Worm (Caenorhabditis elegans) whole organism, early embryonic: Measurements from ENCODE around the gene Y60A3A.21.

Experiments used
- B0310.2 ChIP-seq: sonication (generic microtip); optimal IDR thresholded peaks from 2 replicates; lab custom pipeline; 2016; ENCODE audit warnings: mild to moderate bottlenecking, missing genetic modification characterization, missing compliant biosample characterization
- F13C5.2 ChIP-seq: sonication (generic microtip); optimal IDR thresholded peaks from 2 replicates; lab custom pipeline; 2017; ENCODE audit warnings: mild to moderate bottlenecking, missing genetic modification characterization, inconsistent platforms, missing compliant biosample characterization
- aly-1 ChIP-seq: sonication (generic microtip); optimal IDR thresholded peaks from 2 replicates; lab custom pipeline; 2016; ENCODE audit warnings: missing genetic modification characterization, missing compliant biosample characterization
- ama-1 ChIP-seq: fragments of 150-350 bp; optimal IDR thresholded peaks from 2 replicates; lab custom pipeline; 2014
- ceh-13 ChIP-seq: fragments of 200-800 bp; sonication (Bioruptor generic); optimal IDR thresholded peaks from 2 replicates; lab custom pipeline; 2018; ENCODE audit warnings: mild to moderate bottlenecking, missing genetic modification characterization, missing compliant biosample characterization
- ceh-36 ChIP-seq: sonication (generic microtip); optimal IDR thresholded peaks from 2 replicates; lab custom pipeline; 2016; ENCODE audit warnings: missing genetic modification characterization, inconsistent platforms, missing compliant biosample characterization
- ets-7 ChIP-seq: sonication (generic microtip); optimal IDR thresholded peaks from 2 replicates; lab custom pipeline; 2016; ENCODE audit warnings: missing genotype, missing genetic modification characterization, missing compliant biosample characterization
- flt-1 ChIP-seq: fragments of 200-800 bp; sonication (Bioruptor generic); IDR thresholded peaks from 2 replicates; pipeline ENCODE4 v1.3.6; 2022; ENCODE audit warnings: missing genetic modification characterization, missing compliant biosample characterization
- hmbx-1 ChIP-seq: sonication (generic microtip); optimal IDR thresholded peaks from 2 replicates; lab custom pipeline; 2016; ENCODE audit warnings: mild to moderate bottlenecking, missing genetic modification characterization, missing compliant biosample characterization
- hmg-4 ChIP-seq: fragments of 200-800 bp; sonication (Bioruptor generic); optimal IDR thresholded peaks from 2 replicates; lab custom pipeline; 2018; ENCODE audit warnings: mild to moderate bottlenecking, missing genetic modification characterization, missing compliant biosample characterization
- hnd-1 ChIP-seq: sonication (generic microtip); optimal IDR thresholded peaks from 2 replicates; lab custom pipeline; 2016; ENCODE audit warnings: missing genetic modification characterization, missing compliant biosample characterization
- pes-1 ChIP-seq: fragments of 200-800 bp; sonication (Bioruptor generic); IDR thresholded peaks from 2 replicates; pipeline ENCODE4 v1.3.6; 2022; ENCODE audit warnings: missing genetic modification reagents, missing genetic modification characterization, missing compliant biosample characterization
- scrt-1 ChIP-seq: fragments of 200-800 bp; sonication (Bioruptor generic); IDR thresholded peaks from 2 replicates; pipeline ENCODE4 v1.3.6; 2022; ENCODE audit warnings: missing genetic modification characterization, missing compliant biosample characterization
- sea-1 ChIP-seq: fragments of 200-800 bp; sonication (Bioruptor generic); conservative IDR thresholded peaks from 2 replicates; pipeline ENCODE4 v1.3.6; 2022; ENCODE audit warnings: missing genetic modification characterization, missing compliant biosample characterization
- tbx-11 ChIP-seq: fragments of 200-800 bp; sonication (Bioruptor generic); IDR thresholded peaks from 2 replicates; pipeline ENCODE4 v1.3.6; 2022; ENCODE audit warnings: missing genetic modification characterization, missing compliant biosample characterization
- tbx-37 ChIP-seq: fragments of 200-800 bp; sonication (Bioruptor generic); conservative IDR thresholded peaks from 2 replicates; pipeline ENCODE4 v1.3.6; 2022; ENCODE audit warnings: missing genetic modification reagents, missing genetic modification characterization, missing compliant biosample characterization
- tra-4 ChIP-seq: sonication (generic microtip); optimal IDR thresholded peaks from 2 replicates; lab custom pipeline; 2017; ENCODE audit warnings: missing genetic modification characterization, missing compliant biosample characterization

Y60A3A.21 gene

ce11 chrV:19986788-19987187 is 25.0 kb upstream of the Y60A3A.21 start:
- TF ChIP-seq F13C5.2 (tag; lab: Kevin White, UChicago) (no peak), tbx-11 (GFP tag; lab: Robert Waterston, UW) (no peak), hnd-1 (tag; lab: Kevin White, UChicago) (no peak), pes-1 (GFP tag; lab: Robert Waterston, UW) (no peak), B0310.2 (tag; lab: Kevin White, UChicago) (no peak), ceh-36 (tag; lab: Kevin White, UChicago) (no peak), scrt-1 (GFP tag; lab: Robert Waterston, UW) (no peak), ceh-13 (GFP tag; lab: Kevin White, UChicago) (no peak), ets-7 (tag; lab: Kevin White, UChicago) (no peak), flt-1 (no peak), ama-1 (lab: Kevin White, UChicago) (no peak), hmbx-1 (tag; lab: Kevin White, UChicago) (no peak), tra-4 (tag; lab: Kevin White, UChicago) (no peak), tbx-37 (GFP tag; lab: Robert Waterston, UW) (no peak)

DNA sequence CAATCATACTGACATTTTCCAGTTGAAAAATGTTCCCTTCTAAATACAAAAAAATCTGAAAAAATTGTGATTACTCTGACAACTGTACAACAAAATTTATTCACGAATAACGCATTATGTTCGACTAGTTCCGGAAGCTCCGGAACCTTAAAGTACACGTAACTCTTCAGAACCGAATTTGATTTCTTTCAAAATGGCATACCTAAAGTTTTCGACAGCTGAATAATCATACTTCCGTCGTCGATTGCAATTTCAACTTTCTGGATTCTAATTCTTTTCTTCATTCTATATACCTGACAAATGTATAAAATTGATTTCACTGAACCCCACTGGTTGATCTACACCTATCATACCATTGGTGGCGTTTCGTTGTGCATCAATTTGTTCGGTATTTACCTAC is 24.1 kb upstream of the Y60A3A.21 start, which contains the start of gene sri-67:
Gene sri-67 (plus strand): TSS at position 301 of the 400 bp plus-strand sequence.
- no peak for TF ChIP-seq flt-1
- no peak for TF ChIP-seq ets-7 (tag; lab: Kevin White, UChicago)
- TF ChIP-seq B0310.2 (tag; lab: Kevin White, UChicago) = no peak
- TF ChIP-seq tra-4 (tag; lab: Kevin White, UChicago) = no peak
- TF ChIP-seq tbx-11 (GFP tag; lab: Robert Waterston, UW) = no peak
- no peak for TF ChIP-seq ceh-13 (GFP tag; lab: Kevin White, UChicago)
- TF ChIP-seq aly-1 (tag; lab: Kevin White, UChicago) = no peak
- no peak for TF ChIP-seq ama-1 (lab: Kevin White, UChicago)
- no peak for TF ChIP-seq hmbx-1 (tag; lab: Kevin White, UChicago)
- no peak for TF ChIP-seq scrt-1 (GFP tag; lab: Robert Waterston, UW)
- no peak for TF ChIP-seq hnd-1 (tag; lab: Kevin White, UChicago)
- no peak for TF ChIP-seq ceh-36 (tag; lab: Kevin White, UChicago)
- TF ChIP-seq F13C5.2 (tag; lab: Kevin White, UChicago) = no peak
- no peak for TF ChIP-seq sea-1 (GFP tag; lab: Robert Waterston, UW)
- no peak for TF ChIP-seq hmg-4
- no peak for TF ChIP-seq pes-1 (GFP tag; lab: Robert Waterston, UW)
- TF ChIP-seq tbx-37 (GFP tag; lab: Robert Waterston, UW) = no peak

DNA sequence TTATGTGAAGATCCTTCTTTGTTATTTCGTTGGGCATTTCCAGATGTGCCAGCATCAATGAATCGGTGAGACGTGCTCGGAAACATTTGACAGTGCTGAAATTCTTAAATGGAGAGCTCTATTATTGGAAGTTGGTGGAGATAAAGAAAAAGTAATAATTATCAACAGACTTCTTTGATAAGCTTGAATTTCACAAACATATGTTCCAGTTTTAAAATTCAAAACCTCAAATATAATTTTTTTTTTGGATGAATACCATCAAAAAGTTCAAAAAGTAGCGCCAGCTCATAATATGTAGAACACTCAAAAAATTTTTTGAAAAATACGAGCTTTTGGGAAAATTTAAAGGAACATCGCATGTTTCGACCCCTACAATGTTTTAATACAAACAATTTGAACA is 17.7 kb upstream of the Y60A3A.21 start, which contains the start of gene Y60A3A.25:
Gene Y60A3A.25 (minus strand): TSS at position 101 of the 400 bp plus-strand sequence.
- TF ChIP-seq pes-1 (GFP tag; lab: Robert Waterston, UW) (no peak), F13C5.2 (tag; lab: Kevin White, UChicago) (no peak), flt-1 (no peak), ama-1 (lab: Kevin White, UChicago) (no peak), aly-1 (tag; lab: Kevin White, UChicago) (no peak), ceh-36 (tag; lab: Kevin White, UChicago) (no peak), scrt-1 (GFP tag; lab: Robert Waterston, UW) (no peak), tbx-37 (GFP tag; lab: Robert Waterston, UW) (no peak), ets-7 (tag; lab: Kevin White, UChicago) (no peak), hmbx-1 (tag; lab: Kevin White, UChicago) (no peak), ceh-13 (GFP tag; lab: Kevin White, UChicago) (no peak), hnd-1 (tag; lab: Kevin White, UChicago) (no peak)

DNA sequence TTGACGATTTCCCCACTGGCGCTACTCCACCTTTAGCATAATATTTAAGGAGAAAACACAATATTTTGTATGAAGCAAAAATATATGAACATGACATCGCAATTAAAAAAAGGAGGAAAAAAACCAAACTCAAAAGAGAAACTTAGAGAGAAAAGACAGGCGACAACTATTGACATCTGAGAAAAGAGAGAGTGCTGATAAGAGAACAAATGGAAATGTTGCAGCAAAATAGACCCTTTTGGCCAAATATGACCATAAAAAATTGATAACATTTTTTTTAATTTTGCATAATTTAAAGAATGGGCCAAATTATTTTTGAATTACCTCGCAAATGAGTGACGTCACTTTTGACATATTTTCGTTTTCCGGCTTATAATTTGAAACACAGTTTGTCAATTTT is 17.1 kb upstream of the Y60A3A.21 start:
- no peak for TF ChIP-seq hmg-4
- TF ChIP-seq tbx-37 (GFP tag; lab: Robert Waterston, UW) = no peak
- TF ChIP-seq tra-4 (tag; lab: Kevin White, UChicago) = no peak
- TF ChIP-seq scrt-1 (GFP tag; lab: Robert Waterston, UW) = no peak
- no peak for TF ChIP-seq ama-1 (lab: Kevin White, UChicago)
- TF ChIP-seq ceh-36 (tag; lab: Kevin White, UChicago) = no peak
- no peak for TF ChIP-seq hnd-1 (tag; lab: Kevin White, UChicago)
- no peak for TF ChIP-seq ceh-13 (GFP tag; lab: Kevin White, UChicago)
- no peak for TF ChIP-seq tbx-11 (GFP tag; lab: Robert Waterston, UW)
- TF ChIP-seq pes-1 (GFP tag; lab: Robert Waterston, UW) = no peak
- TF ChIP-seq flt-1 = no peak
- no peak for TF ChIP-seq B0310.2 (tag; lab: Kevin White, UChicago)

DNA sequence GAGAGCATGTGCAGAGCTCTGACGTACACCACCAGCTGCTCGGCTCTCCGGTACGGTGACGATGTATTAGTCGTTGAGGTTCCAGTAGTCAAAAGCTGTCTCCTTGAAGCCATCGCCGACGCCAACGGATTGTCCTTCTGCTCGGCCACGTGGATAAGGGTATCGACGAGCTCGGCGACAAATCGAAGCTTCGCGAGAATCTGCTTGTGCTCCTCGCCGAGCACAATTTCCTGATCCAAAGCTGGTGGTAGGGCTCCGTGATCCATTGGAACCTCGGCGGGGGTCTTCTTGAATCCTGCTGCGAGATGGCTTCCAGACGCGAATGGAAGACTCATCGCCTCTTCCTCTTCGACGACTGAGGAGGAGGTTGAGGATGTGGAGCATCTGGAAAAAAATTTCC is 14.3 kb upstream of the Y60A3A.21 start:
- TF ChIP-seq tbx-37 (GFP tag; lab: Robert Waterston, UW) (no peak), sea-1 (GFP tag; lab: Robert Waterston, UW) (no peak), tbx-11 (GFP tag; lab: Robert Waterston, UW) (no peak), ets-7 (tag; lab: Kevin White, UChicago) (no peak), ceh-36 (tag; lab: Kevin White, UChicago) (no peak), tra-4 (tag; lab: Kevin White, UChicago) (no peak), hmbx-1 (tag; lab: Kevin White, UChicago) (no peak), flt-1 (no peak), hnd-1 (tag; lab: Kevin White, UChicago) (no peak), hmg-4 (no peak), aly-1 (tag; lab: Kevin White, UChicago) (no peak), ama-1 (lab: Kevin White, UChicago) (no peak), ceh-13 (GFP tag; lab: Kevin White, UChicago) (no peak), pes-1 (GFP tag; lab: Robert Waterston, UW) (no peak), B0310.2 (tag; lab: Kevin White, UChicago) (no peak), scrt-1 (GFP tag; lab: Robert Waterston, UW) (no peak), F13C5.2 (tag; lab: Kevin White, UChicago) (no peak)

ce11 chrV:19998203-19998836 is 13.4 kb upstream of the Y60A3A.21 start:
- TF ChIP-seq ets-7 (tag; lab: Kevin White, UChicago) (no peak), tbx-37 (GFP tag; lab: Robert Waterston, UW) (no peak), B0310.2 (tag; lab: Kevin White, UChicago) (no peak), aly-1 (tag; lab: Kevin White, UChicago) (no peak), ceh-36 (tag; lab: Kevin White, UChicago) (peak; percentile 93), sea-1 (GFP tag; lab: Robert Waterston, UW) (no peak), ama-1 (lab: Kevin White, UChicago) (peak; percentile 13), ceh-13 (GFP tag; lab: Kevin White, UChicago) (no peak)
